Worm (Caenorhabditis elegans): ENCODE data around the gene cyn-10.
A peak's percentile ranks its signal among the peaks of the same experiment; 100 is the strongest.

The cyn-10 gene

ce11 chrII:6890095-6890494, 23.1 kb downstream of the cyn-10 start, which contains the start of gene acer-1 (continued):
- TF ChIP-seq egl-27 (tag; optimal IDR thresholded peaks at IDR 0.05) = no peak
- no peak for TF ChIP-seq pha-4 (GFP tag; IDR thresholded peaks at IDR 0.05)
- TF ChIP-seq pha-4 (tag; optimal IDR thresholded peaks at IDR 0.05) = no peak
- TF ChIP-seq dmd-6 (GFP tag; IDR thresholded peaks at IDR 0.05) = no peak
- no peak for TF ChIP-seq cey-2 (tag; optimal IDR thresholded peaks at IDR 0.05; ENCODE audit: borderline replicate concordance, insufficient read depth)
- no peak for TF ChIP-seq pqm-1 (tag; optimal IDR thresholded peaks at IDR 0.05)
- TF ChIP-seq egl-43 (GFP tag; IDR thresholded peaks at IDR 0.05) = 0 out of 2 replicates have a peak, but pooled peaks have one; percentile 28
- TF ChIP-seq Y75B8A.6 (GFP tag; IDR thresholded peaks at IDR 0.05) = 0 out of 2 replicates have a peak, but pooled peaks have one; percentile 6
- TF ChIP-seq hlh-30 (tag; optimal IDR thresholded peaks at IDR 0.05; ENCODE audit: insufficient read depth) = no peak
- no peak for TF ChIP-seq lin-13 (GFP tag; optimal IDR thresholded peaks at IDR 0.05)
- no peak for TF ChIP-seq D1046.2 (GFP tag; IDR thresholded peaks at IDR 0.05)
- TF ChIP-seq madf-9 (GFP tag; conservative IDR thresholded peaks at IDR 0.05) = peak; percentile 22; the same call in 1 of the 2 replicates
- TF ChIP-seq dmd-9 (GFP tag; IDR thresholded peaks at IDR 0.05) = no peak
- no peak for TF ChIP-seq nhr-6 (tag; optimal IDR thresholded peaks at IDR 0.05)
- TF ChIP-seq nhr-25 (tag; optimal IDR thresholded peaks at IDR 0.05; ENCODE audit: borderline replicate concordance, insufficient read depth) = no peak
- TF ChIP-seq ztf-11 (tag; optimal IDR thresholded peaks at IDR 0.05) = no peak
- TF ChIP-seq unc-130 (GFP tag; optimal IDR thresholded peaks at IDR 0.05) = no peak
- no peak for TF ChIP-seq dmd-8 (GFP tag; IDR thresholded peaks at IDR 0.05)
- peak; percentile 33; the same call in 1 of the 2 replicates for TF ChIP-seq ctbp-1 (GFP tag; IDR thresholded peaks at IDR 0.05)
- TF ChIP-seq saeg-2 (GFP tag; IDR thresholded peaks at IDR 0.05) = 0 out of 2 replicates have a peak, but pooled peaks have one; percentile 8
- no peak for TF ChIP-seq ceh-44 (GFP tag; IDR thresholded peaks at IDR 0.05)
- no peak for TF ChIP-seq nhr-41 (GFP tag; IDR thresholded peaks at IDR 0.05)
- no peak for TF ChIP-seq mxl-3 (GFP tag; optimal IDR thresholded peaks at IDR 0.05)
- TF ChIP-seq zip-2 (tag; optimal IDR thresholded peaks at IDR 0.05) = no peak
- TF ChIP-seq unc-62 (GFP tag; optimal IDR thresholded peaks at IDR 0.05 in 1 of 2) = peak in 1 of 2 experiments; percentile 29
- no peak for TF ChIP-seq unc-62 (tag; optimal IDR thresholded peaks at IDR 0.05)
- TF ChIP-seq T26A8.4 (GFP tag; IDR thresholded peaks at IDR 0.05) = no peak

ce11 chrII:6889580-6889922, 23.6 kb downstream of the cyn-10 start:
- TF ChIP-seq nhr-6 (tag; optimal IDR thresholded peaks at IDR 0.05) (no peak), ctbp-1 (GFP tag; IDR thresholded peaks at IDR 0.05) (peak; percentile 19; the same call in 1 of the 2 replicates), aha-1 (tag) (peak; percentile 76), zip-2 (tag; optimal IDR thresholded peaks at IDR 0.05) (no peak), fos-1 (tag; optimal IDR thresholded peaks at IDR 0.05) (no peak), zfp-3 (GFP tag; conservative IDR thresholded peaks at IDR 0.05) (peak; percentile 62; the same call in 1 of the 2 replicates), spr-1 (tag; optimal IDR thresholded peaks at IDR 0.05) (no peak), daf-12 (tag; optimal IDR thresholded peaks at IDR 0.05) (no peak), dmd-8 (GFP tag; IDR thresholded peaks at IDR 0.05) (0 out of 2 replicates have a peak, but pooled peaks have one; percentile 9), arid-1 (GFP tag; conservative IDR thresholded peaks at IDR 0.05) (no peak), sdz-12 (GFP tag; optimal IDR thresholded peaks at IDR 0.05) (no peak), ceh-20 (GFP tag; IDR thresholded peaks at IDR 0.05) (no peak), rbr-2 (tag; optimal IDR thresholded peaks at IDR 0.05) (no peak), mdt-29 (GFP tag; IDR thresholded peaks at IDR 0.05) (no peak), lim-7 (GFP tag; IDR thresholded peaks at IDR 0.05) (no peak), dmd-6 (GFP tag; IDR thresholded peaks at IDR 0.05) (no peak), dmd-9 (GFP tag; IDR thresholded peaks at IDR 0.05) (peak; percentile 50; the same call in 1 of the 2 replicates), php-3 (GFP tag; IDR thresholded peaks at IDR 0.05) (no peak)
